Worm (Caenorhabditis elegans) whole organism, early embryonic: ENCODE data around the gene K01A6.4.

ENCODE experiments used
- B0310.2 ChIP-seq: sonication (generic microtip); optimal IDR thresholded peaks from 2 replicates; lab custom pipeline; 2016; ENCODE audit warnings: mild to moderate bottlenecking, missing genetic modification characterization, missing compliant biosample characterization
- F13C5.2 ChIP-seq: sonication (generic microtip); optimal IDR thresholded peaks from 2 replicates; lab custom pipeline; 2017; ENCODE audit warnings: mild to moderate bottlenecking, missing genetic modification characterization, inconsistent platforms, missing compliant biosample characterization
- aly-1 ChIP-seq: sonication (generic microtip); optimal IDR thresholded peaks from 2 replicates; lab custom pipeline; 2016; ENCODE audit warnings: missing genetic modification characterization, missing compliant biosample characterization
- ama-1 ChIP-seq: fragments of 150-350 bp; optimal IDR thresholded peaks from 2 replicates; lab custom pipeline; 2014
- ceh-13 ChIP-seq: fragments of 200-800 bp; sonication (Bioruptor generic); optimal IDR thresholded peaks from 2 replicates; lab custom pipeline; 2018; ENCODE audit warnings: mild to moderate bottlenecking, missing genetic modification characterization, missing compliant biosample characterization
- ceh-36 ChIP-seq: sonication (generic microtip); optimal IDR thresholded peaks from 2 replicates; lab custom pipeline; 2016; ENCODE audit warnings: missing genetic modification characterization, inconsistent platforms, missing compliant biosample characterization
- ets-7 ChIP-seq: sonication (generic microtip); optimal IDR thresholded peaks from 2 replicates; lab custom pipeline; 2016; ENCODE audit warnings: missing genotype, missing genetic modification characterization, missing compliant biosample characterization
- flt-1 ChIP-seq: fragments of 200-800 bp; sonication (Bioruptor generic); IDR thresholded peaks from 2 replicates; pipeline ENCODE4 v1.3.6; 2022; ENCODE audit warnings: missing genetic modification characterization, missing compliant biosample characterization
- sea-1 ChIP-seq: fragments of 200-800 bp; sonication (Bioruptor generic); conservative IDR thresholded peaks from 2 replicates; pipeline ENCODE4 v1.3.6; 2022; ENCODE audit warnings: missing genetic modification characterization, missing compliant biosample characterization

DNA sequence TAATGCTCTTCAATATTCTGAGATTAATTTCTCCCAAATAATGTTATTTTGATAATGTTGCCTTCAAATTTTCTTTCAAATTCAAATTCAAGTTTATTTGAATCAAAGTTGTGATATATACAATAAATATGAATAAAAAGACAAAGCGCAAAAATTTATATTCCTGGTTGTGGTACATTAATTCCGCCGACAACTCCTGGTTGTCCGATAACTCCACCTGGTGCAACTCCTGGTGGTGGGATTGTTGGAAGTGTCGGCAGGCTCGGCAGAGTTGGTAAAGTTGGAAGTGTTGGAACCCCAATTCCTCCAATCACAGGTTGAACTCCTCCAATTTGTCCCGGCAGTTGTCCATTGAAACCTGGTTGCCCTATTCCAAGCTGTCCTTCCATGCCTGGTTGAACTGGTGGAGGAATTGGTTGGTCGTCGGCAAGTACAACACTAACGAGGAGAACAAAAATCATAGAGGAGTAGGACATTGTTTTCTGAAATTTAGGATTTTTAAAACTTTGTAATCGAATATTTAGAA lies 1.9 kb downstream of the K01A6.4 start, which contains the start of gene K01A6.7:
- no peak for TF ChIP-seq B0310.2 (tag; lab: Kevin White, UChicago)
- TF ChIP-seq F13C5.2 (tag; lab: Kevin White, UChicago) = no peak
- TF ChIP-seq sea-1 = no peak
- no peak for TF ChIP-seq ceh-13 (GFP tag; lab: Kevin White, UChicago)
- no peak for TF ChIP-seq ets-7 (tag; lab: Kevin White, UChicago)
- no peak for TF ChIP-seq ceh-36
- no peak for TF ChIP-seq aly-1 (tag; lab: Kevin White, UChicago)
- no peak for TF ChIP-seq flt-1
- no peak for TF ChIP-seq ama-1
